Worm (Caenorhabditis elegans) whole organism, L1 larva: ENCODE data around the gene lem-4.

ENCODE experiments used
- aly-2 ChIP-seq: fragments of 150-350 bp; optimal IDR thresholded peaks from 2 replicates; lab custom pipeline; 2014; ENCODE audit warnings: missing biosample characterization, missing genetic modification characterization
- ama-1 ChIP-seq: fragments of 150-350 bp; optimal IDR thresholded peaks from 2 replicates; lab custom pipeline; 2014
- ceh-63 ChIP-seq: fragments of 200-800 bp; sonication (Bioruptor generic); optimal IDR thresholded peaks from 2 replicates; lab custom pipeline; 2018; ENCODE audit warnings: mild to moderate bottlenecking, missing genetic modification characterization, missing compliant biosample characterization
- ces-1 ChIP-seq: fragments of 150-350 bp; optimal IDR thresholded peaks from 2 replicates; lab custom pipeline; 2014; ENCODE audit warnings: missing biosample characterization, missing genetic modification reagents, missing genetic modification characterization
- dpl-1 ChIP-seq, 3 experiments: fragments of 150-350 bp in 2 of 3; sonication (generic microtip) in 1 of 3; optimal IDR thresholded peaks; 2 replicates each; lab custom pipeline; 2014 to 2017; ENCODE audit warnings: missing biosample characterization in 3 of 3, missing genetic modification characterization in 3 of 3, missing genetic modification reagents in 3 of 3
- dsc-1 ChIP-seq: sonication (generic microtip); optimal IDR thresholded peaks from 2 replicates; lab custom pipeline; 2016; ENCODE audit warnings: mild to moderate bottlenecking, missing genetic modification characterization, missing compliant biosample characterization
- efl-1 ChIP-seq, 4 experiments: fragments of 150-350 bp; optimal IDR thresholded peaks in 3 of 4; peaks in 1 of 4; 1 replicate in 1 of 4; 2 replicates in 3 of 4; lab custom pipeline; 2014; ENCODE audit warnings: missing biosample characterization in 2 of 4, missing genetic modification characterization in 2 of 4, missing genetic modification reagents in 2 of 4
- efl-3 ChIP-seq: fragments of 200-800 bp; sonication (Bioruptor generic); optimal IDR thresholded peaks from 2 replicates; lab custom pipeline; 2018; ENCODE audit warnings: mild to moderate bottlenecking, missing genetic modification characterization, missing compliant biosample characterization
- ets-5 ChIP-seq: fragments of 200-800 bp; sonication (Bioruptor generic); IDR thresholded peaks from 2 replicates; pipeline ENCODE4 v1.3.6; 2022; ENCODE audit warnings: missing genetic modification characterization, missing compliant biosample characterization
- fkh-10 ChIP-seq: sonication (generic microtip); optimal IDR thresholded peaks from 2 replicates; lab custom pipeline; 2017; ENCODE audit warnings: missing biosample characterization, missing genetic modification reagents, missing genetic modification characterization
- fkh-4 ChIP-seq: sonication (generic microtip); optimal IDR thresholded peaks from 2 replicates; lab custom pipeline; 2016; ENCODE audit warnings: missing compliant biosample characterization, missing genetic modification characterization, borderline replicate concordance
- fkh-8 ChIP-seq: sonication (generic microtip); optimal IDR thresholded peaks from 2 replicates; lab custom pipeline; 2016; ENCODE audit warnings: mild to moderate bottlenecking, missing genetic modification characterization, missing compliant biosample characterization
- hlh-17 ChIP-seq: fragments of 200-800 bp; sonication (Bioruptor generic); optimal IDR thresholded peaks from 2 replicates; lab custom pipeline; 2018; ENCODE audit warnings: missing genetic modification characterization, mild to moderate bottlenecking, missing compliant biosample characterization, moderate library complexity, borderline replicate concordance
- jun-1 ChIP-seq: fragments of 150-350 bp; optimal IDR thresholded peaks from 2 replicates; lab custom pipeline; 2014; ENCODE audit warnings: missing biosample characterization, missing genetic modification reagents, missing genetic modification characterization
- lin-13 ChIP-seq: fragments of 150-350 bp; optimal IDR thresholded peaks from 2 replicates; lab custom pipeline; 2014; ENCODE audit warnings: missing biosample characterization, missing genetic modification reagents, missing genetic modification characterization
- lin-14 ChIP-seq: fragments of 200-800 bp; sonication (Bioruptor generic); optimal IDR thresholded peaks from 2 replicates; lab custom pipeline; 2018; ENCODE audit warnings: mild to moderate bottlenecking, missing genetic modification characterization, moderate library complexity, missing compliant biosample characterization
- lir-3 ChIP-seq: sonication (generic microtip); optimal IDR thresholded peaks from 2 replicates; lab custom pipeline; 2016; ENCODE audit warnings: mild to moderate bottlenecking, missing genetic modification characterization, moderate library complexity, missing compliant biosample characterization; ENCODE audit not compliant: poor library complexity
- mef-2 ChIP-seq: fragments of 150-350 bp; optimal IDR thresholded peaks from 2 replicates; lab custom pipeline; 2014; ENCODE audit warnings: missing biosample characterization, missing genetic modification characterization
- nhr-20 ChIP-seq: sonication (generic microtip); optimal IDR thresholded peaks from 2 replicates; lab custom pipeline; 2016; ENCODE audit warnings: mild to moderate bottlenecking, missing genetic modification characterization, missing compliant biosample characterization
- nhr-28 ChIP-seq: fragments of 150-350 bp; optimal IDR thresholded peaks from 2 replicates; lab custom pipeline; 2014; ENCODE audit warnings: missing biosample characterization, missing genetic modification characterization
- nhr-47 ChIP-seq: sonication (generic microtip); optimal IDR thresholded peaks from 2 replicates; lab custom pipeline; 2016; ENCODE audit warnings: mild to moderate bottlenecking, missing genetic modification characterization, moderate library complexity, missing compliant biosample characterization
- nhr-71 ChIP-seq: sonication (generic microtip); optimal IDR thresholded peaks from 2 replicates; lab custom pipeline; 2016; ENCODE audit warnings: mild to moderate bottlenecking, missing genetic modification characterization, moderate library complexity, missing compliant biosample characterization
- nhr-76 ChIP-seq: sonication (generic microtip); optimal IDR thresholded peaks from 2 replicates; lab custom pipeline; 2017; ENCODE audit warnings: missing biosample characterization, missing genetic modification characterization
- nhr-84 ChIP-seq: sonication (generic microtip); optimal IDR thresholded peaks from 2 replicates; lab custom pipeline; 2017; ENCODE audit warnings: missing biosample characterization, missing genetic modification characterization
- nhr-85 ChIP-seq: sonication (generic microtip); peaks from one replicate; lab custom pipeline; 2016; ENCODE audit warnings: missing genetic modification characterization, inconsistent platforms, missing compliant biosample characterization
- skn-1 ChIP-seq: fragments of 150-350 bp; optimal IDR thresholded peaks from 2 replicates; lab custom pipeline; 2014; ENCODE audit warnings: missing biosample characterization, missing genetic modification characterization
- snpc-4 ChIP-seq: fragments of 150-350 bp; optimal IDR thresholded peaks from 2 replicates; lab custom pipeline; 2014; ENCODE audit warnings: missing biosample characterization, missing genetic modification characterization
- snu-23 ChIP-seq: sonication (generic microtip); optimal IDR thresholded peaks from 2 replicates; lab custom pipeline; 2016; ENCODE audit warnings: missing genetic modification characterization, missing compliant biosample characterization
- sox-4 ChIP-seq: sonication (generic microtip); optimal IDR thresholded peaks from 2 replicates; lab custom pipeline; 2016; ENCODE audit warnings: missing genetic modification characterization, missing compliant biosample characterization
- sptf-1 ChIP-seq: fragments of 150-350 bp; optimal IDR thresholded peaks from 2 replicates; lab custom pipeline; 2014; ENCODE audit warnings: missing biosample characterization, missing genetic modification characterization
- swsn-7 ChIP-seq: sonication (generic microtip); optimal IDR thresholded peaks from 2 replicates; lab custom pipeline; 2016; ENCODE audit warnings: missing genetic modification characterization, missing compliant biosample characterization
- tlp-1 ChIP-seq: fragments of 150-350 bp; optimal IDR thresholded peaks from 2 replicates; lab custom pipeline; 2014; ENCODE audit warnings: missing biosample characterization, missing genetic modification characterization
- unc-130 ChIP-seq: fragments of 150-350 bp; optimal IDR thresholded peaks from 2 replicates; lab custom pipeline; 2017; ENCODE audit warnings: missing biosample characterization, missing genetic modification characterization, inconsistent platforms
- unc-62 ChIP-seq: fragments of 150-350 bp; optimal IDR thresholded peaks from 2 replicates; lab custom pipeline; 2014; ENCODE audit warnings: missing biosample characterization, missing genetic modification reagents, missing genetic modification characterization
- unc-98 ChIP-seq: fragments of 200-800 bp; sonication (Bioruptor generic); IDR thresholded peaks from 2 replicates; pipeline ENCODE4 v1.3.6; 2022; ENCODE audit warnings: missing genetic modification characterization, missing compliant biosample characterization
- vab-15 ChIP-seq: sonication (generic microtip); optimal IDR thresholded peaks from 2 replicates; lab custom pipeline; 2017; ENCODE audit warnings: missing genotype, mild to moderate bottlenecking, missing genetic modification characterization, missing compliant biosample characterization
- zag-1 ChIP-seq: fragments of 150-350 bp; optimal IDR thresholded peaks from 2 replicates; lab custom pipeline; 2014; ENCODE audit warnings: missing biosample characterization, missing genetic modification characterization
- ztf-11 ChIP-seq, 2 experiments: sonication (generic microtip); optimal IDR thresholded peaks; 2 replicates each; lab custom pipeline; 2016 to 2017; ENCODE audit warnings: missing genetic modification characterization in 2 of 2, missing biosample characterization in 1 of 2, missing compliant biosample characterization in 1 of 2
- ztf-4 ChIP-seq: fragments of 150-350 bp; optimal IDR thresholded peaks from 2 replicates; lab custom pipeline; 2014; ENCODE audit warnings: missing biosample characterization, missing genetic modification characterization

The lem-4 gene

ce11 chrIV:831796-832486 is 22.6 kb downstream of the lem-4 start, which contains the start of the genes madf-1 and Y55F3BR.10:
Gene madf-1, minus strand, starts transcription at chrIV:831896.
Gene Y55F3BR.10, plus strand, starts transcription at chrIV:832436.
- no peak for TF ChIP-seq sptf-1 (tag; lab: Kevin White, UChicago)
- no peak for TF ChIP-seq sox-4 (tag; lab: Kevin White, UChicago)
- no peak for TF ChIP-seq nhr-47
- TF ChIP-seq fkh-8: no peak
- no peak for TF ChIP-seq tlp-1 (tag; lab: Kevin White, UChicago)
- no peak for TF ChIP-seq unc-98 (GFP tag; lab: Robert Waterston, UW)
- TF ChIP-seq, all 84 proteins: peak for 0

- no peak for TF ChIP-seq efl-1 (optimal IDR thresholded peaks at IDR 0.05; lab: Kevin White, UChicago)
- TF ChIP-seq efl-1 (GFP tag; optimal IDR thresholded peaks at IDR 0.05 in 1 of 2; lab: Kevin White, UChicago): peak in 1 of 2 experiments; percentile 54
- no peak for TF ChIP-seq snpc-4 (tag; lab: Kevin White, UChicago)
- TF ChIP-seq lin-13: no peak
- no peak for TF ChIP-seq efl-3 (GFP tag; lab: Kevin White, UChicago)
Observed at ce11 chrIV:830262-830960, 24.2 kb downstream of the lem-4 start.

ce11 chrIV:829691-830090 is 24.9 kb downstream of the lem-4 start:
- TF ChIP-seq ama-1: no peak
- TF ChIP-seq mef-2: no peak
- TF ChIP-seq snu-23 (GFP tag; lab: Kevin White, UChicago): no peak
- no peak for TF ChIP-seq nhr-84 (tag; lab: Kevin White, UChicago)
- no peak for TF ChIP-seq hlh-17 (GFP tag; lab: Kevin White, UChicago)
- TF ChIP-seq jun-1: no peak
- TF ChIP-seq lin-14: no peak
- TF ChIP-seq ces-1 (GFP tag; lab: Kevin White, UChicago): no peak
- TF ChIP-seq tlp-1 (tag; lab: Kevin White, UChicago): no peak

ce11 chrIV:829107-829506 is 25.5 kb downstream of the lem-4 start:
- TF ChIP-seq fkh-10: no peak
- TF ChIP-seq zag-1 (tag; lab: Kevin White, UChicago): no peak
- TF ChIP-seq unc-130 (tag; lab: Kevin White, UChicago): no peak
- TF ChIP-seq ztf-11 (tag; optimal IDR thresholded peaks at IDR 0.05; lab: Kevin White, UChicago): no peak
- no peak for TF ChIP-seq ceh-63
- TF ChIP-seq vab-15: no peak
- TF ChIP-seq nhr-28 (tag; lab: Kevin White, UChicago): no peak
- TF ChIP-seq swsn-7 (tag; lab: Kevin White, UChicago): no peak
- no peak for TF ChIP-seq tlp-1 (tag; lab: Kevin White, UChicago)
- peak; percentile 6 for TF ChIP-seq nhr-47
- TF ChIP-seq unc-62 (GFP tag; lab: Kevin White, UChicago): no peak
- TF ChIP-seq dsc-1 (tag; lab: Kevin White, UChicago): peak; percentile 5
- TF ChIP-seq skn-1 (tag; lab: Kevin White, UChicago): no peak
- no peak for TF ChIP-seq nhr-20
- peak; percentile 19 for TF ChIP-seq nhr-85 (tag; lab: Kevin White, UChicago)
- TF ChIP-seq dpl-1 (GFP tag; optimal IDR thresholded peaks at IDR 0.05; lab: Kevin White, UChicago): no peak
- TF ChIP-seq nhr-84 (tag; lab: Kevin White, UChicago): no peak
- no peak for TF ChIP-seq ces-1 (GFP tag; lab: Kevin White, UChicago)
- TF ChIP-seq aly-2: no peak
- TF ChIP-seq lir-3 (tag; lab: Kevin White, UChicago): no peak
- TF ChIP-seq sox-4 (tag; lab: Kevin White, UChicago): no peak
- no peak for TF ChIP-seq ztf-4 (tag; lab: Kevin White, UChicago)
- TF ChIP-seq nhr-76: no peak
- peak; percentile 90 for TF ChIP-seq fkh-8
- TF ChIP-seq ets-5: no peak
- TF ChIP-seq fkh-4: no peak
- TF ChIP-seq nhr-71: peak; percentile 23
- TF ChIP-seq lin-14: no peak
